Worm (Caenorhabditis elegans) whole organism, late embryonic: Measurements from ENCODE around the gene F54D5.3.

Experiments
- C08G9.2 ChIP-seq: sonication (generic microtip); optimal IDR thresholded peaks from 2 replicates; lab custom pipeline; 2016; ENCODE audit warnings: mild to moderate bottlenecking, missing genetic modification characterization, moderate library complexity, missing compliant biosample characterization
- C38D4.7 ChIP-seq: fragments of 200-800 bp; sonication (Bioruptor generic); optimal IDR thresholded peaks from 2 replicates; lab custom pipeline; 2018; ENCODE audit warnings: mild to moderate bottlenecking, missing genetic modification characterization, moderate library complexity, missing compliant biosample characterization
- F13H6.1 ChIP-seq: sonication (generic microtip); optimal IDR thresholded peaks from 2 replicates; lab custom pipeline; 2016; ENCODE audit warnings: missing genetic modification characterization, missing compliant biosample characterization
- T23F11.4 ChIP-seq: fragments of 200-800 bp; sonication (Bioruptor generic); optimal IDR thresholded peaks from 2 replicates; lab custom pipeline; 2018; ENCODE audit warnings: mild to moderate bottlenecking, missing genetic modification characterization, missing compliant biosample characterization
- Y22D7AL.16 ChIP-seq: sonication (generic microtip); optimal IDR thresholded peaks from 2 replicates; lab custom pipeline; 2016; ENCODE audit warnings: missing genetic modification characterization, missing compliant biosample characterization
- ama-1 ChIP-seq: fragments of 150-350 bp; optimal IDR thresholded peaks from 2 replicates; lab custom pipeline; 2014
- ceh-2 ChIP-seq: sonication (generic microtip); optimal IDR thresholded peaks from 2 replicates; lab custom pipeline; 2016; ENCODE audit warnings: missing genotype, missing genetic modification characterization, missing compliant biosample characterization
- ceh-22 ChIP-seq: sonication (generic microtip); optimal IDR thresholded peaks from 2 replicates; lab custom pipeline; 2017; ENCODE audit warnings: missing biosample characterization, missing genetic modification characterization
- ceh-30 ChIP-seq: fragments of 150-350 bp; optimal IDR thresholded peaks from 2 replicates; lab custom pipeline; 2014; ENCODE audit warnings: missing biosample characterization, missing genetic modification characterization
- ceh-31 ChIP-seq: sonication (generic microtip); optimal IDR thresholded peaks from 2 replicates; lab custom pipeline; 2016; ENCODE audit warnings: missing genetic modification characterization, missing compliant biosample characterization
- ceh-48 ChIP-seq: sonication (generic microtip); optimal IDR thresholded peaks from 2 replicates; lab custom pipeline; 2016; ENCODE audit warnings: missing genetic modification characterization, inconsistent platforms, missing compliant biosample characterization
- che-1 ChIP-seq: sonication (generic microtip); optimal IDR thresholded peaks from 2 replicates; lab custom pipeline; 2016; ENCODE audit warnings: mild to moderate bottlenecking, missing genetic modification characterization, missing compliant biosample characterization
- dmd-4 ChIP-seq: sonication (generic microtip); optimal IDR thresholded peaks from 2 replicates; lab custom pipeline; 2016; ENCODE audit warnings: borderline replicate concordance, missing genetic modification characterization, missing compliant biosample characterization
- dve-1 ChIP-seq: sonication (generic microtip); optimal IDR thresholded peaks from 2 replicates; lab custom pipeline; 2017; ENCODE audit warnings: antibody characterized with exemption, mild to moderate bottlenecking, missing genetic modification characterization, missing compliant biosample characterization
- elt-2 ChIP-seq: sonication (generic microtip); optimal IDR thresholded peaks from 2 replicates; lab custom pipeline; 2016; ENCODE audit warnings: missing genetic modification reagents, missing genetic modification characterization, missing compliant biosample characterization
- fkh-10 ChIP-seq: fragments of 150-350 bp; optimal IDR thresholded peaks from 2 replicates; lab custom pipeline; 2014; ENCODE audit warnings: missing biosample characterization, missing genetic modification reagents, missing genetic modification characterization
- fkh-6 ChIP-seq: sonication (generic microtip); optimal IDR thresholded peaks from 2 replicates; lab custom pipeline; 2016; ENCODE audit warnings: missing genetic modification characterization, missing compliant biosample characterization
- hlh-15 ChIP-seq: sonication (generic microtip); optimal IDR thresholded peaks from 2 replicates; lab custom pipeline; 2016; ENCODE audit warnings: missing genetic modification characterization, missing compliant biosample characterization
- hlh-6 ChIP-seq: sonication (generic microtip); optimal IDR thresholded peaks from 2 replicates; lab custom pipeline; 2016; ENCODE audit warnings: missing genotype, missing genetic modification characterization, missing compliant biosample characterization
- lim-6 ChIP-seq: sonication (generic microtip); optimal IDR thresholded peaks from 2 replicates; lab custom pipeline; 2016; ENCODE audit warnings: missing genetic modification characterization, missing compliant biosample characterization
- lin-11 ChIP-seq: fragments of 200-800 bp; sonication (Bioruptor generic); optimal IDR thresholded peaks from 2 replicates; lab custom pipeline; 2018; ENCODE audit warnings: mild to moderate bottlenecking, missing genetic modification characterization, missing compliant biosample characterization
- madf-2 ChIP-seq: sonication (generic microtip); optimal IDR thresholded peaks from 2 replicates; lab custom pipeline; 2017; ENCODE audit warnings: missing genetic modification characterization, missing compliant biosample characterization
- nhr-11 ChIP-seq: fragments of 150-350 bp; optimal IDR thresholded peaks from 2 replicates; lab custom pipeline; 2014; ENCODE audit warnings: missing biosample characterization, missing genetic modification characterization
- nhr-232 ChIP-seq: sonication (generic microtip); optimal IDR thresholded peaks from 2 replicates; lab custom pipeline; 2016; ENCODE audit warnings: missing genetic modification characterization, missing compliant biosample characterization
- odd-2 ChIP-seq: sonication (generic microtip); optimal IDR thresholded peaks from 2 replicates; lab custom pipeline; 2017; ENCODE audit warnings: antibody characterized with exemption, mild to moderate bottlenecking, missing genetic modification characterization, missing compliant biosample characterization
- pros-1 ChIP-seq: fragments of 150-350 bp; optimal IDR thresholded peaks from 2 replicates; lab custom pipeline; 2014; ENCODE audit warnings: missing biosample characterization, missing genetic modification reagents, missing genetic modification characterization
- sox-4 ChIP-seq: sonication (generic microtip); optimal IDR thresholded peaks from 2 replicates; lab custom pipeline; 2017; ENCODE audit warnings: mild to moderate bottlenecking, missing genetic modification characterization, inconsistent platforms, missing compliant biosample characterization
- tbx-7 ChIP-seq: sonication (generic microtip); optimal IDR thresholded peaks from 2 replicates; lab custom pipeline; 2016; ENCODE audit warnings: missing genotype, missing genetic modification characterization, missing compliant biosample characterization
- ttx-3 ChIP-seq: sonication (generic microtip); optimal IDR thresholded peaks from 2 replicates; lab custom pipeline; 2016; ENCODE audit warnings: missing genetic modification reagents, missing genetic modification characterization, missing compliant biosample characterization
- unc-42 ChIP-seq: sonication (generic microtip); optimal IDR thresholded peaks from 2 replicates; lab custom pipeline; 2016; ENCODE audit warnings: missing genotype, missing genetic modification characterization, missing compliant biosample characterization
- unc-55 ChIP-seq: sonication (generic microtip); optimal IDR thresholded peaks from 2 replicates; lab custom pipeline; 2017; ENCODE audit warnings: missing biosample characterization, missing genetic modification reagents, missing genetic modification characterization
- zip-5 ChIP-seq: sonication (generic microtip); optimal IDR thresholded peaks from 2 replicates; lab custom pipeline; 2016; ENCODE audit warnings: missing genetic modification characterization, missing compliant biosample characterization

Gene F54D5.3

DNA sequence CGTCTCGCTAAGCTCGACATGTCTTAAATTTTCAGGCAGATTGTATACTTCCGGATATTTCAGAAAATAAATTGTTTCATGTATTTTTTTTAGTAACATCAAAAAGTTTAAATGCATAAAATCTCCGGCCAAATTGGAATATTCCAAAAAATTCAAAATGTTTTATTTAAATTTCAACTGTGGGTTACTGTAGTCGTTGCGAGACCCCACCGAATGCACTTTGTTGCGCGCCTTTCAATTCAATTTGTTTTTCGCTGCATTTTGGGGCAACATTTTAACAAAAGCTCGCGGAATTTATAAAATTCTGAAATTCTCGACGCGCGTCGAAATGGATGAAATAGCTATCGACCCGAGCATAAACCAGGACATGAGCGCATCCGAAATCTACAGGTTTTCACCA is 1.3 kb downstream of the F54D5.3 start, which contains the start of gene F54D5.2:
Gene F54D5.2, plus strand, starts transcription at position 237 of the 400 bp plus-strand sequence.
- TF ChIP-seq sox-4 (tag; lab: Kevin White, UChicago) (no peak), pros-1 (tag; lab: Kevin White, UChicago) (no peak)
- TF ChIP-seq, all 69 proteins: peak for 0

DNA sequence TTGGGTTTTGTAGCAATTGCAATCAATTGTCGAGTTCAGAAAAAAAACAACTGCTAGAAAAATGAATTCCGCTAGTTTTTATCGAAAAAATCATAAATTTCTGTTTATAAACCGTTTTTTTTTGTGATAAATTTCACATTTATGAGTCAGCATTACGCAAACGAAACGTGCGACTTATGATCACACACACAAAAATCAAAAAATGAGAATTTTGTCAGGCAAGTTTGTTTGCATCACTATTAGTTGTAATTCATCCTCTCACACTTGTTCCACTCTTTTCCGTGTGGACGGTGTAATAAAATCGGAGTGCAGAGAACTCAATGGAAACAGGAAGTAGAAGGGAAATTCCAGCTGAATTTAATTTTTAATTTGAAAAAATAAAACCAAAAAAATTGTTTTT is 5.8 kb downstream of the F54D5.3 start, which contains the start of gene pcs-1:
Gene pcs-1, minus strand, starts transcription at position 344 of the 400 bp plus-strand sequence.
- no peak for TF ChIP-seq fkh-6 (tag; lab: Kevin White, UChicago)
- TF ChIP-seq F13H6.1 (tag; lab: Kevin White, UChicago), result no peak
- TF ChIP-seq lim-6 (tag; lab: Kevin White, UChicago), result no peak
- TF ChIP-seq odd-2 (tag; lab: Kevin White, UChicago), result no peak
- no peak for TF ChIP-seq nhr-232 (tag; lab: Kevin White, UChicago)
- TF ChIP-seq hlh-15, result no peak
- TF ChIP-seq madf-2 (tag; lab: Kevin White, UChicago), result no peak
- no peak for TF ChIP-seq fkh-10 (GFP tag; lab: Kevin White, UChicago)
- TF ChIP-seq ttx-3 (tag; lab: Kevin White, UChicago), result no peak
- TF ChIP-seq dve-1 (tag; lab: Kevin White, UChicago), result no peak
- no peak for TF ChIP-seq C38D4.7 (GFP tag; lab: Kevin White, UChicago)
- TF ChIP-seq unc-42 (tag; lab: Kevin White, UChicago), result no peak

DNA sequence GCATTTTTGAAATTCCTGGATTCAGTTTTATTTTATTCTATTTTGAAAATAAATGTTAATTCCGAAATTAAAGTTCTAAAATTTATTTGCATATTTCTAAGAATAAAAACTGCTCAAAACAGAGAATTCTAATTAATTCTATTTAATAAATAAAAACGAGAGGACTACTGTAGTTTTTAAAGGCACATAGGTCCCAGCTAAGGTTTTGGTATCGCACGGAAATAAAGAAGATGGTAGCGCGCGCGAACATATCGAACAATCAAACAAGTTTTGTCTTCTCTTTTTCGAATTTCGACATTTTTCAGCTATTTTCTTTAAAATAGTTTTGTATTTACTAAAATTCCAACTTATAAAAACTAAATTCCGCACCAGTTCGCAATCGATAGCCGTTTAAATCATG is 6.3 kb downstream of the F54D5.3 start:
- no peak for TF ChIP-seq T23F11.4 (GFP tag; lab: Kevin White, UChicago)
- TF ChIP-seq ceh-48 (tag; lab: Kevin White, UChicago), result no peak
- TF ChIP-seq dve-1 (tag; lab: Kevin White, UChicago), result no peak
- no peak for TF ChIP-seq dmd-4
- TF ChIP-seq zip-5, result no peak
- TF ChIP-seq odd-2 (tag; lab: Kevin White, UChicago), result no peak
- TF ChIP-seq ama-1, result no peak
- no peak for TF ChIP-seq nhr-11 (tag; lab: Kevin White, UChicago)

DNA sequence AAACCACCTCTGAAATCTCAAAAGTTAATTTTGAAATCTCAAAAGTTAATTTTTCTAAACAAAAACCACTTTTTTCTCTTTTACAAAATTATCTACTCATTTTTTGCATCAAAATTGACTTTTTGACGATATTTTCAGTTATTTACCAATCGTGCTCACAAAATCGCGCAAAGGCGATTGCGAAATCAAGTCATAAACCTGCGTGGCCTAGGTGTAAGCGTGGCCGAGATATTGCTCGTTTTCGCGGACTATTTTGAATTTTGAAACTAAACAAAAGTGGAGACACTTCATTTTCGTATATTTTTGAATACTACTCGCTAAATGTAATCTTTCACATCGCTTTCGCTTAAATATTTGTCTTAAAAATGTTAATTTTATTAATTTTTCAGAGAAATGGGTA is 6.7 kb downstream of the F54D5.3 start, which contains the start of gene smc-6:
Gene smc-6, plus strand, starts transcription at position 390 of the 400 bp plus-strand sequence.
- TF ChIP-seq unc-42 (tag; lab: Kevin White, UChicago) (peak; percentile 4), C08G9.2 (tag; lab: Kevin White, UChicago) (peak; percentile 20), ceh-2 (peak; percentile 14), F13H6.1 (tag; lab: Kevin White, UChicago) (no peak), ceh-31 (tag; lab: Kevin White, UChicago) (peak; percentile 39), elt-2 (tag; lab: Kevin White, UChicago) (no peak)
- TF ChIP-seq, all 69 proteins: peak for 4

DNA sequence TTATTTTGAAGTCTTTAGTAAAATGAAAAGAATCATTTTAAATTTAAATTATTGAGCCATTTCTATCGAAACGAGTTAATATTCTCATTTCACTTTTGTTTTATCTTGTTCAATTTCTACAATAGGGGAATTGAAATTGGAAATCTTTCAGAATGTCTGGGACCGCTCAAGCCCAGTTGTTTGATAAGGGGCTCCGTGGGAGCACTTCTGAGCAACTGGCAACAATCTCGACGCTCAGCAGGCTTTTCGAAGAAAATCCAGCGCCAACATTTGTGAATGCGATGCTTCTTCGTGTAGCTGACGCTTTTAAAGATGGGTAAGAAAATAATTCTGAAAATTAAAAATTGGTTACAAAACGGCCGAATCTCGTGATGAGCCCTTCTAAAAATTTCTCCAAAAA is 11.1 kb downstream of the F54D5.3 start, which contains the start of gene ints-7:
Gene ints-7, plus strand, starts transcription at position 152 of the 400 bp plus-strand sequence.
- no peak for TF ChIP-seq tbx-7 (tag; lab: Kevin White, UChicago)
- TF ChIP-seq, all 69 proteins: peak for 0

DNA sequence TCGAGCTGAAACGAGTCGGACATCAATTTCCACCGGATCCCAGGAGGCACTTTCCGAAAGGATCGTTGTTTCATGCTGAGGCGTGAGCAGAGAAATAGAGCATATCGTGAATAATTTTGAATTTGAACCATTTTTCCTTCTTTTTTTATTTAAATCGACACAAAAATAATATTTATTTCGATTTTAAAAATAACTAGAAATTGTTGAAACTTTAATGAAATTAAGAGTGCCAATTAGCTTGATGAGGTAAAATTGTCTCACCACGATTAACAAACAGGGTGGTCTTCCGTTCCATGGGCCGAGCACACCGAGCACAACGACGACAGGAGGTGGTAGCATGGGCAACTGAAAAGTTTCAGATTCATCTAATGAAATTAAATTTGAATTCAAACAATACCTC is 16.7 kb downstream of the F54D5.3 start:
- TF ChIP-seq che-1 (tag; lab: Kevin White, UChicago), result no peak
- TF ChIP-seq dmd-4, result no peak
- TF ChIP-seq lin-11 (tag; lab: Kevin White, UChicago), result no peak
- no peak for TF ChIP-seq ceh-30 (tag; lab: Kevin White, UChicago)
- no peak for TF ChIP-seq Y22D7AL.16 (tag; lab: Kevin White, UChicago)
- no peak for TF ChIP-seq unc-55 (GFP tag; lab: Kevin White, UChicago)
- TF ChIP-seq nhr-11 (tag; lab: Kevin White, UChicago), result no peak

DNA sequence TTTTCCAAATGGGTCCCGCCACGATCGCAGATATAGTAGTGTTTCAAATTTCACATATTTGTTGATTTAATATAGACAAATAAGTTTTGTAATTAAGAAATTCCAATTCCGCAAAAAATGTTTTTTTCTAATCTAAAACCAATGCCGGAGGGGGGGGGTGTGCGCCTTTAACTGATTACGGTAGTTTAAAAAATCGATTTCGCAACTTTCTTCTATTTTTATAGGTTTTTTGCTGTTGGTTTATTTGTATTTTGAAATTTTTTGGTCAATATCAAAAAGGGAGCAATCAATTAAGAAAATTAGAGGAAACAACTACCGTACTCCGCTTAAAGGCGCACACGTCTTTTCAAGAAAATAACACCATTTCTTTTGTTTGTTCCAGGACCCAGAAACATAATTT is 20.0 kb downstream of the F54D5.3 start:
- TF ChIP-seq hlh-6 (tag; lab: Kevin White, UChicago) (no peak), fkh-10 (GFP tag; lab: Kevin White, UChicago) (no peak), ceh-22 (no peak), Y22D7AL.16 (tag; lab: Kevin White, UChicago) (no peak), unc-55 (GFP tag; lab: Kevin White, UChicago) (no peak)
